Fruit fly (Drosophila melanogaster) S2 (cell line): ENCODE results near the gene Sk2.

Experiments
- CG8478 ChIP-seq: fragments of >200 bp; optimal IDR thresholded peaks from 2 replicates; lab custom pipeline; 2018
- CTCF ChIP-seq, 2 experiments: fragments of >200 bp; optimal IDR thresholded peaks; 2 replicates each; lab custom pipeline; 2018

DNA sequence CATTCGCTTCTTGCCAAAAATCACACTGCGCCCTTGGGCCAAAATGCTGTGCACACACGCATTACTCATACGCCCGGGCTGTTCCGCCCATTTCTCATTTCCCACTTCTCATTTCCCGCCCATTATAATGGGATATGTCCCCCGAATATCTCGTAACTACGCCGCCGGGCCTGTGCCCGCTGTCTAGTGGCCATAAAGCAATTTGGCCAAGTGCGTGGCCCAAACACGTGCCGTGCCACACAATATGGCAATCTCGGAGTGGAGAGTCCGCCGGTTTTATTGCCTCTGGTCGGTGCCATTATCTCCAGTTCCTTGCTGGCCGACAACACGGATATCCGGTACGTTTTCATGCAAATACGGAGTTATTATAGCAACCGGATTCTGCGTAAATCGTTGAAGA is 30.1 kb downstream of the Sk2 start:
- TF ChIP-seq CG8478 (lab: Kevin White, UChicago) (no peak), CTCF (optimal IDR thresholded peaks at IDR 0.05; lab: Kevin White, UChicago) (no peak)
